Fruit fly (Drosophila melanogaster): Measurements from ENCODE around the gene CG3008.

The CG3008 gene

DNA sequence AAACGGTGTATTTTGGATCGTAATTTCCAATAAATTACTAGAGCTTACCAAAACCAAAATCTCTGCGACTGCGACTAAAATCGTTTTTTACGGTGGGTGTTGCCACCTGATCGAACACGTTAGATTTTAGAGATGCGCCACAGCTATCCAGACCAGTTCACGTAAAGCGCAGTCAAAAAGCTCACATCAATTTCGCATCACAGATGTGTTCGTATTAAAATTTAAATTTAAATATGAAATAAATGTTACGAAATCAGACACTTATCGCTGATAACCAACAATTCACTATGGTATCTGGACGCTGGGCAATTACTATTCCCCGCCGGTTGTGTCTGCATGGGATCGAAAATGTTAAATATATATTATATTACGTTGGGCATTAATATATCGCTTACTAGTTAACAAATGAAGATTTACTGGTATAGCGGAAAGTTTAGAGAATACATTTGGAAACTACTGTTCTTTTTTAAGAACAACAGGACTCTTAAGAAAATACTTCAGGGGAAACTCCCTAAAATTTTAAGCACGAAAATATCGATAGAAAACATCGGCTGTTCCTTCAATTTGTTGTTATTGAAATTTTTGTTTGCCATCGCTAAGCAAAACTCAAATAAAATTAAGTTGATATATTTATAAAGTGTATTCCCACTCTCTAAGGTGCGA lies 35.8 kb upstream of the CG3008 start, which contains the start of the genes mxt and CG11927:
Gene mxt (minus strand): TSS at position 105 of the 663 bp plus-strand sequence.
Gene CG11927 (plus strand): TSS at position 576 of the 663 bp plus-strand sequence.
- TF ChIP-seq CG14711 (tag; optimal IDR thresholded peaks at IDR 0.05) (peak; percentile 12), CG7101 (tag; optimal IDR thresholded peaks at IDR 0.05) (peak; percentile 27), tj (GFP tag; optimal IDR thresholded peaks at IDR 0.05) (peak; percentile 3), CG7045 (GFP tag; optimal IDR thresholded peaks at IDR 0.05) (no peak), pad (GFP tag; optimal IDR thresholded peaks at IDR 0.05) (peak; percentile 33), cnc (optimal IDR thresholded peaks at IDR 0.05) (no peak), Mnt (GFP tag; optimal IDR thresholded peaks at IDR 0.05) (peak; percentile 28), CG5204 (GFP tag; optimal IDR thresholded peaks at IDR 0.05) (no peak), CG11617 (GFP tag; optimal IDR thresholded peaks at IDR 0.05) (peak; percentile 47), CG33017 (tag; optimal IDR thresholded peaks at IDR 0.05) (no peak), bab1 (GFP tag; optimal IDR thresholded peaks at IDR 0.05) (no peak), Clk (GFP tag; optimal IDR thresholded peaks at IDR 0.05) (no peak), Hr96 (GFP tag; optimal IDR thresholded peaks at IDR 0.05) (no peak), CG1620 (GFP tag; optimal IDR thresholded peaks at IDR 0.05) (peak; percentile 53), toe (GFP tag; optimal IDR thresholded peaks at IDR 0.05) (no peak), cic (GFP tag; optimal IDR thresholded peaks at IDR 0.05) (no peak), CG12768 (GFP tag; optimal IDR thresholded peaks at IDR 0.05) (no peak), Crg-1 (GFP tag; optimal IDR thresholded peaks at IDR 0.05) (peak; percentile 29), ovo (GFP tag; optimal IDR thresholded peaks at IDR 0.05) (peak; percentile 42), kay (GFP tag; ENCODE audit: borderline replicate concordance) (no peak)

DNA sequence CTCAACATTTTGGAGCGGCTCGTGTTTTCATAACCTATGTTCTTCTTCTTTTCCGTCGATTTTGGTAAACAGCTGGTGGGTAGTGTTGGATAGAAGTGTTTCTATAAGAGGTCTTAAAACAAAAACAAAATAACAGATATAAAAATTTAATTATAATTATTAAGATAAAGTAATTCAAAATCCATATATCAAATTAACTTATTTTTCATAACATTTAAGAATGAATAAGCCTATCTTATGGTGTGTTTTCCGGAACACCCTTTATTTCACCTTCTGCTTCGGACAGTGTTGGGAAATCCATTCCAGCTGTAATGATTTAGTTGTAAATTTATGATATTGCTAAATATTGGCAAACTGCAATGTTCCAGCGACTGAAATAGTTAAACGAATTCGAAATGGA lies 32.7 kb upstream of the CG3008 start, which contains the start of the genes mRpS2 and Mon1:
Gene mRpS2 (minus strand): TSS at position 64 of the 400 bp plus-strand sequence.
Gene Mon1 (plus strand): TSS at position 286 of the 400 bp plus-strand sequence.
- TF ChIP-seq CG5204 (GFP tag; optimal IDR thresholded peaks at IDR 0.05) (peak; percentile 80), CG14711 (tag; optimal IDR thresholded peaks at IDR 0.05) (peak; percentile 97), Hr96 (GFP tag; optimal IDR thresholded peaks at IDR 0.05) (peak; percentile 72), CG7045 (GFP tag; optimal IDR thresholded peaks at IDR 0.05) (peak; percentile 93), cic (GFP tag; optimal IDR thresholded peaks at IDR 0.05) (peak; percentile 38), ovo (GFP tag; optimal IDR thresholded peaks at IDR 0.05) (peak; percentile 72), tj (GFP tag; optimal IDR thresholded peaks at IDR 0.05) (peak; percentile 68), CG11617 (GFP tag; optimal IDR thresholded peaks at IDR 0.05) (peak; percentile 92), CG33017 (tag; optimal IDR thresholded peaks at IDR 0.05) (peak; percentile 97), cnc (optimal IDR thresholded peaks at IDR 0.05) (no peak), toe (GFP tag; optimal IDR thresholded peaks at IDR 0.05) (peak; percentile 89), bab1 (GFP tag; optimal IDR thresholded peaks at IDR 0.05) (peak; percentile 94), CG1620 (GFP tag; optimal IDR thresholded peaks at IDR 0.05) (peak; percentile 87), pad (GFP tag; optimal IDR thresholded peaks at IDR 0.05) (peak; percentile 87), CG7101 (tag; optimal IDR thresholded peaks at IDR 0.05) (peak; percentile 98), Crg-1 (GFP tag; optimal IDR thresholded peaks at IDR 0.05) (peak; percentile 93), Mnt (GFP tag; optimal IDR thresholded peaks at IDR 0.05) (peak; percentile 81), kay (GFP tag; ENCODE audit: borderline replicate concordance) (no peak), Clk (GFP tag; optimal IDR thresholded peaks at IDR 0.05) (peak; percentile 86), CG12768 (GFP tag; optimal IDR thresholded peaks at IDR 0.05) (peak; percentile 96)

DNA sequence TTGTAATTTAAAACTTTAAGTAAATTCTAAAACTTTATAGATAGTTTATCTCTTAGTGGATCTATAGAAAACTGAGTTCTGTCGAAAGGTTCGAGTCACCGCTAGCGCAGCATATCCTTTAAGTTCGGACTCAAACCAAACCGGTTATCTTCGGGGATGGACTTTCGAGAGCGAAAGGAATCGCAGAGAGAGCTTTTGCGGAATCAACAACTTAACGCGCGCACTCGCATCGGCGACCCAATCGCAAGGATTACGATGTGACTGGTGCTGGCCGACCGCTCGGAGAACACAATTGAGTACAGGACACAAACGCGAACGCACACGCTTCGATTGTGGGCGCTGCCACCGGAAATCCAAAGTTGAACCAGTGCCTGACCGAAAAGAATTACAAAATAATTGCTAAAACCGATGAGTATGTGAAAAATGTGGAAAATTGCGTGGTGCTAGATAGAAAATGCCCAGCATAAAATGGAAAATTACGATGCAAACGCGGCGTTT lies 30.4 kb upstream of the CG3008 start, which contains the start of gene smog:
Gene smog (plus strand): TSS at position 260 of the 498 bp plus-strand sequence.
- TF ChIP-seq CG33017 (tag; optimal IDR thresholded peaks at IDR 0.05) (no peak), CG12768 (GFP tag; optimal IDR thresholded peaks at IDR 0.05) (no peak), tj (GFP tag; optimal IDR thresholded peaks at IDR 0.05) (no peak), ovo (GFP tag; optimal IDR thresholded peaks at IDR 0.05) (no peak), cic (GFP tag; optimal IDR thresholded peaks at IDR 0.05) (no peak), CG7101 (tag; optimal IDR thresholded peaks at IDR 0.05) (no peak), CG1620 (GFP tag; optimal IDR thresholded peaks at IDR 0.05) (no peak)

DNA sequence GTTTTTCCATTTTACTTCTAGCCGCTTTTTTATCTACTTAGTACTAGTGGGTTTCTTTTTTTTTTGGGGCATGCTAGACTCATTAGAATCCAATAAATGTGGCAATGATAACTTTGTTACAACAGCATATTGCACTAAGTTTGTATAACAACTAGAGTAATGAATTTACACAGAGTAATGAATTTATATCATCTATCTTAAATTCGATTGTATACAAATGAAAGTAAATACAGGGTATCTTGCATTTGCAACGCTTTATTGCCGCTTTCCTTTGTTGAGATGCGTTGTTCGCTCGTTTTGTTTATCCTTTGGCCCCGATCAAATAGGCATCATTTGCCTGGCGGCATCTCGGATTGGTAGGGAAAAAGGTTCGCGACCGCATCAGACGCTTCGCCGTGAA lies 28.3 kb upstream of the CG3008 start:
- TF ChIP-seq toe (GFP tag; optimal IDR thresholded peaks at IDR 0.05): no peak
- TF ChIP-seq ovo (GFP tag; optimal IDR thresholded peaks at IDR 0.05): no peak
- TF ChIP-seq CG14711 (tag; optimal IDR thresholded peaks at IDR 0.05): no peak
- TF ChIP-seq cnc (optimal IDR thresholded peaks at IDR 0.05): no peak
- no peak for TF ChIP-seq CG7045 (GFP tag; optimal IDR thresholded peaks at IDR 0.05)
- no peak for TF ChIP-seq Hr96 (GFP tag; optimal IDR thresholded peaks at IDR 0.05)
- TF ChIP-seq Mnt (GFP tag; optimal IDR thresholded peaks at IDR 0.05): no peak
- TF ChIP-seq CG33017 (tag; optimal IDR thresholded peaks at IDR 0.05): no peak
- no peak for TF ChIP-seq kay (GFP tag; ENCODE audit: borderline replicate concordance)
- no peak for TF ChIP-seq Clk (GFP tag; optimal IDR thresholded peaks at IDR 0.05)
- no peak for TF ChIP-seq Crg-1 (GFP tag; optimal IDR thresholded peaks at IDR 0.05)
- TF ChIP-seq CG1620 (GFP tag; optimal IDR thresholded peaks at IDR 0.05): no peak
- TF ChIP-seq bab1 (GFP tag; optimal IDR thresholded peaks at IDR 0.05): no peak
- no peak for TF ChIP-seq cic (GFP tag; optimal IDR thresholded peaks at IDR 0.05)
- TF ChIP-seq pad (GFP tag; optimal IDR thresholded peaks at IDR 0.05): no peak
- TF ChIP-seq CG11617 (GFP tag; optimal IDR thresholded peaks at IDR 0.05): no peak
- no peak for TF ChIP-seq tj (GFP tag; optimal IDR thresholded peaks at IDR 0.05)
- TF ChIP-seq CG12768 (GFP tag; optimal IDR thresholded peaks at IDR 0.05): no peak

DNA sequence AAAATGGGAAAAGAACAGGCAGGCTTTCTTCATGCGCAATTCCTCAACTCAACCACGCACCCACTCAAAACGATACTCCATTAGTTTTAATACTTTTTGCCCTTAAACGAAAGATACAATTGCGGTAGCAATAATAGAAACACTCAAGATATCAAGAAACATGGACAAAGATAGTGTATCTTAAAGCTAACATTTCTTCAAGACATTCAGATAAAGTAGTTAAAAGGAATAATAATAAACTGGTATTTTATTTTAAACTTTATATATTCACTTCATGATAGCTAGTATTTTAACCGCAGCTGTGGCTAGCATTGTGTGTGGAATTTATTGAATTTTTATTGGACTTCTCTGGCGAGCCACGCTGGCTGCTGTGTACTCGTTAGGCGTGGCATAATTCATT lies 27.0 kb upstream of the CG3008 start:
- TF ChIP-seq cic (GFP tag; optimal IDR thresholded peaks at IDR 0.05) (no peak), Clk (GFP tag; optimal IDR thresholded peaks at IDR 0.05) (no peak), CG7045 (GFP tag; optimal IDR thresholded peaks at IDR 0.05) (no peak), Crg-1 (GFP tag; optimal IDR thresholded peaks at IDR 0.05) (no peak), CG1620 (GFP tag; optimal IDR thresholded peaks at IDR 0.05) (no peak), CG14711 (tag; optimal IDR thresholded peaks at IDR 0.05) (no peak), CG11617 (GFP tag; optimal IDR thresholded peaks at IDR 0.05) (no peak), ovo (GFP tag; optimal IDR thresholded peaks at IDR 0.05) (no peak)

Measured in whole organism, adult.